Worm (Caenorhabditis elegans) whole organism, midembryonic: ENCODE results near the gene ZC412.5.
A peak's percentile ranks its signal among the peaks of the same experiment; 100 is the strongest.

Experiments used
- T22C8.4 ChIP-seq: fragments of 200-800 bp; sonication (Bioruptor generic); IDR thresholded peaks from 2 replicates; pipeline ENCODE4 v1.3.6; 2022; ENCODE audit warnings: missing genetic modification characterization, missing compliant biosample characterization
- cog-1 ChIP-seq: sonication (generic microtip); optimal IDR thresholded peaks from 2 replicates; lab custom pipeline; 2016; ENCODE audit warnings: missing genetic modification characterization, missing compliant biosample characterization
- flt-1 ChIP-seq: fragments of 200-800 bp; sonication (Bioruptor generic); IDR thresholded peaks from 2 replicates; pipeline ENCODE4 v1.3.6; 2022; ENCODE audit warnings: missing genetic modification characterization, missing compliant biosample characterization
- klf-2 ChIP-seq: fragments of 200-800 bp; sonication (Bioruptor generic); conservative IDR thresholded peaks from 2 replicates; pipeline ENCODE4 v1.3.6; 2022; ENCODE audit warnings: missing genetic modification reagents, missing genetic modification characterization, missing compliant biosample characterization
- med-1 ChIP-seq: sonication (generic microtip); optimal IDR thresholded peaks from 2 replicates; lab custom pipeline; 2017; ENCODE audit warnings: missing genetic modification characterization, mild to moderate bottlenecking, missing compliant biosample characterization, antibody characterized with exemption, missing genetic modification reagents; ENCODE audit not compliant: insufficient read depth
- ref-1 ChIP-seq: fragments of 200-800 bp; sonication (Bioruptor generic); conservative IDR thresholded peaks from 2 replicates; pipeline ENCODE4 v1.3.6; 2022; ENCODE audit warnings: missing genetic modification reagents, missing genetic modification characterization, missing compliant biosample characterization
- tab-1 ChIP-seq: fragments of 200-800 bp; sonication (Bioruptor generic); IDR thresholded peaks from 2 replicates; pipeline ENCODE4 v1.3.6; 2022; ENCODE audit warnings: missing genetic modification characterization, missing compliant biosample characterization
- ztf-23 ChIP-seq: fragments of 200-800 bp; sonication (Bioruptor generic); IDR thresholded peaks from 2 replicates; pipeline ENCODE4 v1.3.6; 2022; ENCODE audit warnings: missing genetic modification reagents, missing genetic modification characterization, missing compliant biosample characterization
- ztf-29 ChIP-seq: fragments of 200-800 bp; sonication (Bioruptor generic); IDR thresholded peaks from 2 replicates; pipeline ENCODE4 v1.3.6; 2022; ENCODE audit warnings: missing genetic modification reagents, missing genetic modification characterization, missing compliant biosample characterization

ZC412.5 gene

ce11 chrV:14858503-14858902 lies 16.8 kb downstream of the ZC412.5 start, which contains the start of gene npr-13:
Gene npr-13, minus strand, starts transcription at chrV:14858603.
- TF ChIP-seq ztf-23 (GFP tag; lab: Robert Waterston, UW): no peak
- no peak for TF ChIP-seq cog-1 (tag; lab: Kevin White, UChicago)
- TF ChIP-seq ztf-29 (GFP tag; lab: Robert Waterston, UW): no peak
- no peak for TF ChIP-seq ref-1 (GFP tag; lab: Robert Waterston, UW)
- no peak for TF ChIP-seq klf-2 (GFP tag; lab: Robert Waterston, UW)
- no peak for TF ChIP-seq flt-1
- TF ChIP-seq T22C8.4: no peak
- TF ChIP-seq med-1 (GFP tag; lab: Kevin White, UChicago): no peak
- TF ChIP-seq tab-1: no peak

ce11 chrV:14855626-14856025 lies 19.6 kb downstream of the ZC412.5 start:
- TF ChIP-seq tab-1 (peak; percentile 84), ztf-23 (GFP tag; lab: Robert Waterston, UW) (peak; percentile 78; the same call in 1 of the 2 replicates), T22C8.4 (peak; percentile 62; the same call in 1 of the 2 replicates), cog-1 (tag; lab: Kevin White, UChicago) (no peak), med-1 (GFP tag; lab: Kevin White, UChicago) (peak; percentile 44), ztf-29 (GFP tag; lab: Robert Waterston, UW) (no peak), flt-1 (no peak; the same call in none of the 2 replicates), klf-2 (GFP tag; lab: Robert Waterston, UW) (peak; percentile 46; the same call in 1 of the 2 replicates), ref-1 (GFP tag; lab: Robert Waterston, UW) (peak; percentile 80)

- TF ChIP-seq flt-1: no peak
- TF ChIP-seq T22C8.4: no peak
- TF ChIP-seq ref-1 (GFP tag; lab: Robert Waterston, UW): no peak
Measured at ce11 chrV:14854261-14854660, 21.0 kb downstream of the ZC412.5 start.

- no peak for TF ChIP-seq flt-1
- TF ChIP-seq ztf-23 (GFP tag; lab: Robert Waterston, UW): no peak
- TF ChIP-seq ztf-29 (GFP tag; lab: Robert Waterston, UW): no peak
Measured at ce11 chrV:14853739-14854138, 21.5 kb downstream of the ZC412.5 start.

DNA sequence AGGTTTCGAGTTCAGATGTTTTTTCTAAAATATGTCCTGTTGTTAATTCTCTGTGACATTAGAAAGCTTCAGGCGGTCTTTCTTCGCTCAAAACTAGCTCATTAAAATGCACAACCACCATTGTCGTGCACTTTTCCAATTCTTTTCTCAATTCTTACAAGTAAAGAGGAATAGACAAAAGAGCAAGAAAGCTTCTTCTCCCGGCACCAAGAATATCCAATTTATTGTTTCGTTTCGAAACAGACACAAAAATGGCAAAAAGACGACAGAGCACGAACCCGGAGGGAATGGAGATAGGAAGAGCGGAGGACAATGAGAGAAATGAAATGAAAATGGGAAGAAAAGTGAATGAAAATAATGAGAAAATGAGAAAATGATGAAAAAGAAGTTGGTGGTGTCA lies 22.7 kb downstream of the ZC412.5 start:
- TF ChIP-seq ztf-23 (GFP tag; lab: Robert Waterston, UW): no peak
- no peak for TF ChIP-seq T22C8.4
- no peak for TF ChIP-seq flt-1
- TF ChIP-seq med-1 (GFP tag; lab: Kevin White, UChicago): no peak
- TF ChIP-seq ztf-29 (GFP tag; lab: Robert Waterston, UW): no peak
- no peak for TF ChIP-seq cog-1 (tag; lab: Kevin White, UChicago)
- no peak for TF ChIP-seq ref-1 (GFP tag; lab: Robert Waterston, UW)
- no peak for TF ChIP-seq klf-2 (GFP tag; lab: Robert Waterston, UW)
- TF ChIP-seq tab-1: no peak

- TF ChIP-seq med-1 (GFP tag; lab: Kevin White, UChicago) (no peak), ref-1 (GFP tag; lab: Robert Waterston, UW) (no peak)
Measured at ce11 chrV:14851972-14852371, 23.3 kb downstream of the ZC412.5 start.

DNA sequence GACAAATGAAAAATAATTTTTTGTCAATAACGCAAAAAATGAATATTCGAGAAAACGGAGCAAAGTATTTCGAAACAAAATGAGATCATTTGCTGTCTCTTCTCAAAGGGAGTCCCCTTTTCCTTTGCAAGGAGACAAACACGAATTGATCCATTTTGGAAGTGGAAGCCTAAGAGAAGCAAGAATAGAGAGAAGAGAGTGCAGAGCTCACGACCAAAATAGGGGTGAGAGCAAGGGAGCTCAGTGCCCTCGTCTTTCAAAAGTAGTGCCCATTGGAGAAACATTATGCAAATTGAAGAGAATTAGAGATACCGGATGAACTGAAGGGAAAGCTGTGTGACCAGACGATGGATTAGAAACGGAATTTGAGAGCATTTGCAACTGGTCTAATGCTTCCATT lies 24.1 kb downstream of the ZC412.5 start:
- TF ChIP-seq tab-1 (no peak), ref-1 (GFP tag; lab: Robert Waterston, UW) (no peak), flt-1 (no peak), ztf-23 (GFP tag; lab: Robert Waterston, UW) (no peak), cog-1 (tag; lab: Kevin White, UChicago) (no peak), T22C8.4 (no peak), ztf-29 (GFP tag; lab: Robert Waterston, UW) (no peak)

ce11 chrV:14850530-14850929 lies 24.7 kb downstream of the ZC412.5 start:
- no peak for TF ChIP-seq med-1 (GFP tag; lab: Kevin White, UChicago)
- TF ChIP-seq klf-2 (GFP tag; lab: Robert Waterston, UW): no peak
- TF ChIP-seq ref-1 (GFP tag; lab: Robert Waterston, UW): no peak
- TF ChIP-seq ztf-29 (GFP tag; lab: Robert Waterston, UW): no peak
- TF ChIP-seq ztf-23 (GFP tag; lab: Robert Waterston, UW): no peak
- no peak for TF ChIP-seq flt-1

ce11 chrV:14849628-14850027 lies 25.6 kb downstream of the ZC412.5 start:
- TF ChIP-seq med-1 (GFP tag; lab: Kevin White, UChicago) (no peak), T22C8.4 (no peak), ztf-23 (GFP tag; lab: Robert Waterston, UW) (no peak), cog-1 (tag; lab: Kevin White, UChicago) (no peak), klf-2 (GFP tag; lab: Robert Waterston, UW) (no peak), ref-1 (GFP tag; lab: Robert Waterston, UW) (no peak)

DNA sequence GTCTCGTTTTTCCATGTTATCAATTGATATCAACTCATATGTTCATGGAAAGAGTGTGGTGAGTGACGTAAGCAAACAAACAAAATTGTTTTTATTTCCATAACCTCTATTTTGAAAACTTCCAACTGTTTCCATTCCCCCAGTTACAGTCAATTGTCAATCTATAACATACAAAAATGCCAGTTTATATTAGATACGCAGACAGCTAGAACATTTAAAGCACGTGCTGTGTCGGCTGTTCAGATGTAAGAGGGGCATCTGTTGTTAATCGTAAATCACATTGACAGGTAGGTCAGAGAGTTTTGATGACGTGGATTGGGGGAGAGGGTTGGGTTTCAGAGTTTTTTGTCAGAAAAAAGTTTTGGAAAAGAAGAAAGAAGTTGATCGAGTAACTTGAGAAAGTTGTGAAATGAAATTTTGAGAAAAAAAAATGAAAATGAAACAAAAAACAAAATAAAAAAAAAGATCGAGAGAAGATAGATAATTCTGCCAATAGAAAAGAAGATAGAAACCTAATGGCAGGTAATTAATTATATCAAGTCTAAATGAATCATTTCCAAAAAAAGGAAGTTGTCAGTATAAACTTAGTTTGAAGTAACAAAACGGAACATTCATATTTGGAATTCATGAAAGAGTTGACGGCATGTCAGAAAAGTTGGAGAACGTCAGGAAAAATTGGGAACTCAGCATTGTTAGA lies 26.6 kb downstream of the ZC412.5 start:
- TF ChIP-seq ztf-29 (GFP tag; lab: Robert Waterston, UW): no peak
- TF ChIP-seq klf-2 (GFP tag; lab: Robert Waterston, UW): no peak
- TF ChIP-seq T22C8.4: no peak
- TF ChIP-seq med-1 (GFP tag; lab: Kevin White, UChicago): no peak
- TF ChIP-seq ref-1 (GFP tag; lab: Robert Waterston, UW): no peak
- TF ChIP-seq cog-1 (tag; lab: Kevin White, UChicago): no peak
- no peak for TF ChIP-seq tab-1
- no peak for TF ChIP-seq ztf-23 (GFP tag; lab: Robert Waterston, UW)
- no peak for TF ChIP-seq flt-1
